Worm (Caenorhabditis elegans) whole organism, midembryonic: Measurements from ENCODE around the gene cyp-35A1.
"Not testable (repeated sequence)": the region's sequence is repeated elsewhere in the genome, so short reads cannot be mapped to it uniquely, and the experiment has no call there.

Source experiments
- T22C8.4 ChIP-seq: fragments of 200-800 bp; sonication (Bioruptor generic); IDR thresholded peaks from 2 replicates; pipeline ENCODE4 v1.3.6; 2022; ENCODE audit warnings: missing genetic modification characterization, missing compliant biosample characterization
- cog-1 ChIP-seq: sonication (generic microtip); optimal IDR thresholded peaks from 2 replicates; lab custom pipeline; 2016; ENCODE audit warnings: missing genetic modification characterization, missing compliant biosample characterization
- flt-1 ChIP-seq: fragments of 200-800 bp; sonication (Bioruptor generic); IDR thresholded peaks from 2 replicates; pipeline ENCODE4 v1.3.6; 2022; ENCODE audit warnings: missing genetic modification characterization, missing compliant biosample characterization
- klf-2 ChIP-seq: fragments of 200-800 bp; sonication (Bioruptor generic); conservative IDR thresholded peaks from 2 replicates; pipeline ENCODE4 v1.3.6; 2022; ENCODE audit warnings: missing genetic modification reagents, missing genetic modification characterization, missing compliant biosample characterization
- med-1 ChIP-seq: sonication (generic microtip); optimal IDR thresholded peaks from 2 replicates; lab custom pipeline; 2017; ENCODE audit warnings: missing genetic modification characterization, mild to moderate bottlenecking, missing compliant biosample characterization, antibody characterized with exemption, missing genetic modification reagents; ENCODE audit not compliant: insufficient read depth
- ref-1 ChIP-seq: fragments of 200-800 bp; sonication (Bioruptor generic); conservative IDR thresholded peaks from 2 replicates; pipeline ENCODE4 v1.3.6; 2022; ENCODE audit warnings: missing genetic modification reagents, missing genetic modification characterization, missing compliant biosample characterization
- tab-1 ChIP-seq: fragments of 200-800 bp; sonication (Bioruptor generic); IDR thresholded peaks from 2 replicates; pipeline ENCODE4 v1.3.6; 2022; ENCODE audit warnings: missing genetic modification characterization, missing compliant biosample characterization
- ztf-23 ChIP-seq: fragments of 200-800 bp; sonication (Bioruptor generic); IDR thresholded peaks from 2 replicates; pipeline ENCODE4 v1.3.6; 2022; ENCODE audit warnings: missing genetic modification reagents, missing genetic modification characterization, missing compliant biosample characterization
- ztf-29 ChIP-seq: fragments of 200-800 bp; sonication (Bioruptor generic); IDR thresholded peaks from 2 replicates; pipeline ENCODE4 v1.3.6; 2022; ENCODE audit warnings: missing genetic modification reagents, missing genetic modification characterization, missing compliant biosample characterization

Gene cyp-35A1

ce11 chrV:7337218-7337617, 24.4 kb downstream of the cyp-35A1 start, which contains the start of gene F10G2.7:
TSS of gene F10G2.7 (minus strand) at chrV:7337318.
- not testable (repeated sequence) for TF ChIP-seq ztf-23; tab-1 (GFP tag; lab: Robert Waterston, UW); T22C8.4 (GFP tag; lab: Robert Waterston, UW)

ce11 chrV:7332253-7332652, 29.3 kb downstream of the cyp-35A1 start, which contains the start of gene F10G2.1:
TSS of gene F10G2.1 (plus strand) at chrV:7332553.
- no peak for TF ChIP-seq ref-1 (GFP tag; lab: Robert Waterston, UW)
- TF ChIP-seq klf-2 (GFP tag; lab: Robert Waterston, UW): no peak
- TF ChIP-seq cog-1 (tag; lab: Kevin White, UChicago): no peak

ce11 chrV:7330868-7331267, 30.7 kb downstream of the cyp-35A1 start, which contains the start of gene F10G2.2:
TSS of gene F10G2.2 (plus strand) at chrV:7331168.
- TF ChIP-seq tab-1 (GFP tag; lab: Robert Waterston, UW) (no peak), flt-1 (no peak), cog-1 (tag; lab: Kevin White, UChicago) (no peak), klf-2 (GFP tag; lab: Robert Waterston, UW) (no peak)

ce11 chrV:7328092-7328491, 33.5 kb downstream of the cyp-35A1 start, which contains the start of gene clec-7:
TSS of gene clec-7 (plus strand) at chrV:7328392.
- TF ChIP-seq ztf-23 (no peak), klf-2 (GFP tag; lab: Robert Waterston, UW) (no peak), flt-1 (no peak), ztf-29 (GFP tag; lab: Robert Waterston, UW) (no peak), cog-1 (tag; lab: Kevin White, UChicago) (no peak), T22C8.4 (GFP tag; lab: Robert Waterston, UW) (no peak), ref-1 (GFP tag; lab: Robert Waterston, UW) (no peak), tab-1 (GFP tag; lab: Robert Waterston, UW) (no peak), med-1 (GFP tag; lab: Kevin White, UChicago) (no peak)

ce11 chrV:7326928-7327327, 34.6 kb downstream of the cyp-35A1 start, which contains the start of gene F10G2.4:
TSS of gene F10G2.4 (plus strand) at chrV:7327228.
- TF ChIP-seq cog-1 (tag; lab: Kevin White, UChicago) (no peak), ztf-29 (GFP tag; lab: Robert Waterston, UW) (no peak), tab-1 (GFP tag; lab: Robert Waterston, UW) (no peak), ref-1 (GFP tag; lab: Robert Waterston, UW) (no peak), med-1 (GFP tag; lab: Kevin White, UChicago) (no peak), klf-2 (GFP tag; lab: Robert Waterston, UW) (no peak)

ce11 chrV:7325285-7325684, 36.3 kb downstream of the cyp-35A1 start, which contains the start of gene srx-92:
TSS of gene srx-92 (minus strand) at chrV:7325385.
- TF ChIP-seq ref-1 (GFP tag; lab: Robert Waterston, UW) (no peak), klf-2 (GFP tag; lab: Robert Waterston, UW) (no peak), ztf-29 (GFP tag; lab: Robert Waterston, UW) (no peak), cog-1 (tag; lab: Kevin White, UChicago) (no peak), T22C8.4 (GFP tag; lab: Robert Waterston, UW) (no peak), ztf-23 (no peak), tab-1 (GFP tag; lab: Robert Waterston, UW) (no peak), flt-1 (no peak), med-1 (GFP tag; lab: Kevin White, UChicago) (no peak)

- no peak for TF ChIP-seq klf-2 (GFP tag; lab: Robert Waterston, UW)
Observed at ce11 chrV:7321915-7322314, 39.7 kb downstream of the cyp-35A1 start, which contains the start of gene F10G2.10. TSS of gene F10G2.10 (plus strand) at chrV:7322215.

ce11 chrV:7320909-7321308, 40.7 kb downstream of the cyp-35A1 start, which contains the start of gene lmd-4:
TSS of gene lmd-4 (minus strand) at chrV:7321009.
- TF ChIP-seq klf-2 (GFP tag; lab: Robert Waterston, UW) (no peak), T22C8.4 (GFP tag; lab: Robert Waterston, UW) (no peak), ztf-29 (GFP tag; lab: Robert Waterston, UW) (no peak), ztf-23 (no peak), cog-1 (tag; lab: Kevin White, UChicago) (no peak), tab-1 (GFP tag; lab: Robert Waterston, UW) (no peak), med-1 (GFP tag; lab: Kevin White, UChicago) (no peak), ref-1 (GFP tag; lab: Robert Waterston, UW) (no peak), flt-1 (no peak)

- TF ChIP-seq tab-1 (GFP tag; lab: Robert Waterston, UW) (no peak), ztf-23 (no peak), med-1 (GFP tag; lab: Kevin White, UChicago) (no peak), klf-2 (GFP tag; lab: Robert Waterston, UW) (no peak), cog-1 (tag; lab: Kevin White, UChicago) (no peak), ztf-29 (GFP tag; lab: Robert Waterston, UW) (no peak), flt-1 (no peak), T22C8.4 (GFP tag; lab: Robert Waterston, UW) (no peak), ref-1 (GFP tag; lab: Robert Waterston, UW) (no peak)
Observed at ce11 chrV:7313233-7313632, 48.3 kb downstream of the cyp-35A1 start, which contains the start of gene srx-6. TSS of gene srx-6 (minus strand) at chrV:7313333.
